Worm (Caenorhabditis elegans) whole organism, young adult: ENCODE measurements around the gene C17H12.3.

ENCODE experiments used
- B0261.1 ChIP-seq: sonication (generic microtip); optimal IDR thresholded peaks from 2 replicates; lab custom pipeline; 2016; ENCODE audit warnings: mild to moderate bottlenecking, missing genetic modification characterization, moderate library complexity, missing compliant biosample characterization
- Y53G8AR.9 ChIP-seq: fragments of 200-800 bp; sonication (Bioruptor generic); conservative IDR thresholded peaks from 2 replicates; pipeline ENCODE4 v1.3.6; 2022; ENCODE audit warnings: missing genetic modification reagents, missing genetic modification characterization, missing compliant biosample characterization
- akir-1 ChIP-seq: fragments of 200-800 bp; sonication (Bioruptor generic); optimal IDR thresholded peaks from 2 replicates; lab custom pipeline; 2018; ENCODE audit warnings: mild to moderate bottlenecking, missing genetic modification characterization, moderate library complexity, missing compliant biosample characterization
- aptf-3 ChIP-seq: fragments of 200-800 bp; sonication (Bioruptor generic); IDR thresholded peaks from 2 replicates; pipeline ENCODE4 v1.3.6; 2022; ENCODE audit warnings: missing genetic modification characterization, missing compliant biosample characterization
- madf-10 ChIP-seq: sonication (generic microtip); optimal IDR thresholded peaks from 2 replicates; lab custom pipeline; 2016; ENCODE audit warnings: mild to moderate bottlenecking, missing genetic modification characterization, missing compliant biosample characterization
- nfya-1 ChIP-seq: sonication (generic microtip); optimal IDR thresholded peaks from 2 replicates; lab custom pipeline; 2017; ENCODE audit warnings: antibody characterized with exemption, missing compliant biosample characterization, missing genetic modification characterization, borderline replicate concordance; ENCODE audit not compliant: insufficient read depth
- rec-8 ChIP-seq, 2 experiments: sonication (generic microtip); optimal IDR thresholded peaks; 2 replicates each; lab custom pipeline; 2016; ENCODE audit warnings: mild to moderate bottlenecking in 2 of 2, missing genetic modification characterization in 2 of 2, missing genetic modification reagents in 2 of 2, missing genotype in 2 of 2, missing biosample characterization in 1 of 2, missing compliant biosample characterization in 1 of 2, moderate library complexity in 1 of 2
- snpc-3.4 ChIP-seq: sonication (generic microtip); optimal IDR thresholded peaks from 2 replicates; lab custom pipeline; 2017; ENCODE audit warnings: missing genetic modification characterization, mild to moderate bottlenecking, missing compliant biosample characterization, antibody characterized with exemption, moderate library complexity, missing genotype, missing genetic modification reagents
- unc-62 ChIP-seq: fragments of 150-350 bp; optimal IDR thresholded peaks from 2 replicates; lab custom pipeline; 2014; ENCODE audit warnings: missing biosample characterization, missing genetic modification reagents, missing genetic modification characterization

- TF ChIP-seq akir-1 (no peak), nfya-1 (no peak), unc-62 (GFP tag; lab: Kevin White, UChicago) (no peak), snpc-3.4 (tag; lab: Kevin White, UChicago) (no peak), B0261.1 (tag; lab: Kevin White, UChicago) (no peak), Y53G8AR.9 (GFP tag; lab: Robert Waterston, UW) (no peak), madf-10 (tag; lab: Kevin White, UChicago) (no peak), rec-8 (tag; optimal IDR thresholded peaks at IDR 0.05; lab: Kevin White, UChicago) (no peak), aptf-3 (GFP tag; lab: Robert Waterston, UW) (no peak)
Measured at ce11 chrIV:6829902-6830301, 34.5 kb upstream of the C17H12.3 start, which contains the start of gene H20E11.1.
